Worm (Caenorhabditis elegans): ENCODE measurements around the gene cpg-18.

DNA sequence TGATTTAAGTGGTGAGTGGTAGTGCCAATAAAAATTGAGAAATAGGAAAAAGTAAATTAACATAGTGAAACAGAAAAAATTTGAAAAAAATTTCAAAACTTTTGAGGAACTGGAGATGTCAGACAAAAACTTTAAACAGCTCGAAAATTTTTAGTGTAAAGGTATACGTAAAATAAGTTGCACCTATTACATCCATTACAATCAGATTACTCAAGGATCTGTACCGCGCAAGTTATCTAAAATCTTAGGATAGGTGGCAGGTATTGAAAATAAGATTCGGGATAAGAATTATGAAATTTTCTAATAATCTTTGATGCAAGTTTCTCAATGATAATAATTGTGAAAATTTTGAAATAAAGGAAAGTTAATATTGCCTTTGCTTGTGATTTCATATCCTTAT, 32.0 kb downstream of the cpg-18 start:
- TF ChIP-seq lin-39 (tag; optimal IDR thresholded peaks at IDR 0.05) (no peak), mxl-3 (GFP tag; optimal IDR thresholded peaks at IDR 0.05) (no peak), snpc-1.2 (GFP tag; IDR thresholded peaks at IDR 0.05) (no peak), mep-1 (tag; optimal IDR thresholded peaks at IDR 0.05) (no peak), spr-1 (tag; optimal IDR thresholded peaks at IDR 0.05) (no peak)
